Worm (Caenorhabditis elegans): Measurements from ENCODE around the gene srxa-8.

The srxa-8 gene

DNA sequence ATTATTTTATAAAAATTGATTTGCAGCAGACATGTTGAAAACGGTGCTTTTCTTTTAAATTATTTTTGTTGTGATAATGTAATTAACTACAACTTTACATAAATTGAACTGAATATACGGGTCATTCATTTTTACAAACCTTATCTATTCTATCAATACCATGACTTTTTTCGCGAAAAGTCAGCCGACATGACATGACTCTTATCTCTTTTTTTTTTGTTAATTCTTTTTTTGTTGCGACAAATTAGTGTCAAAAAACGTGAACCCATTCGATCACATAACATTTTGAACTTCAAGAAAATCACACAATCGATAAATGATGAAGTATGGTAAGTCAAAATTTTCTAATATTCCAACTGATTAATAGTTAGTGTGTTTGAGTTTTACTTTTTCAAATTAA lies 19.4 kb upstream of the srxa-8 start, which contains the start of gene sir-2.2:
TSS of gene sir-2.2 (plus strand) at position 34 of the 400 bp plus-strand sequence.
- TF ChIP-seq unc-130 (tag; optimal IDR thresholded peaks at IDR 0.05), result no peak
- no peak for TF ChIP-seq ces-1 (GFP tag; optimal IDR thresholded peaks at IDR 0.05)
- TF ChIP-seq sup-37 (GFP tag; optimal IDR thresholded peaks at IDR 0.05), result no peak
- TF ChIP-seq lin-14 (GFP tag; optimal IDR thresholded peaks at IDR 0.05), result peak; percentile 21
- no peak for TF ChIP-seq nhr-28 (tag; optimal IDR thresholded peaks at IDR 0.05)
- TF ChIP-seq hlh-4 (tag; optimal IDR thresholded peaks at IDR 0.05), result no peak
- no peak for TF ChIP-seq ztf-4 (tag; optimal IDR thresholded peaks at IDR 0.05)
- TF ChIP-seq ztf-11 (tag; optimal IDR thresholded peaks at IDR 0.05), result no peak
- TF ChIP-seq zip-4 (GFP tag; optimal IDR thresholded peaks at IDR 0.05), result no peak
- TF ChIP-seq fkh-8 (tag; optimal IDR thresholded peaks at IDR 0.05), result no peak
- no peak for TF ChIP-seq Y116A8C.19 (tag; optimal IDR thresholded peaks at IDR 0.05; ENCODE audit: borderline replicate concordance)
- no peak for TF ChIP-seq unc-30 (tag; optimal IDR thresholded peaks at IDR 0.05)
- no peak for TF ChIP-seq lsy-2 (tag; optimal IDR thresholded peaks at IDR 0.05)
- TF ChIP-seq pag-3 (tag; optimal IDR thresholded peaks at IDR 0.05; ENCODE audit: borderline replicate concordance, insufficient read depth), result no peak
- TF ChIP-seq dsc-1 (tag; optimal IDR thresholded peaks at IDR 0.05), result no peak
- no peak for TF ChIP-seq mep-1 (tag; optimal IDR thresholded peaks at IDR 0.05)
- TF ChIP-seq nhr-71 (tag; optimal IDR thresholded peaks at IDR 0.05), result peak; percentile 40
- no peak for TF ChIP-seq alr-1 (tag; optimal IDR thresholded peaks at IDR 0.05; ENCODE audit: borderline replicate concordance)
- TF ChIP-seq nhr-90 (tag; optimal IDR thresholded peaks at IDR 0.05; ENCODE audit: poor library complexity), result peak; percentile 32
- no peak for TF ChIP-seq nhr-84 (tag; optimal IDR thresholded peaks at IDR 0.05)
- no peak for TF ChIP-seq ceh-82 (tag; optimal IDR thresholded peaks at IDR 0.05)
- TF ChIP-seq fkh-4 (tag; optimal IDR thresholded peaks at IDR 0.05; ENCODE audit: borderline replicate concordance), result no peak
- no peak for TF ChIP-seq ama-1 (optimal IDR thresholded peaks at IDR 0.05)
- TF ChIP-seq nhr-12 (tag; optimal IDR thresholded peaks at IDR 0.05), result no peak
- TF ChIP-seq hpl-2 (GFP tag; optimal IDR thresholded peaks at IDR 0.05), result no peak
- TF ChIP-seq mab-9 (GFP tag; IDR thresholded peaks at IDR 0.05), result no peak
- TF ChIP-seq mdl-1 (tag; optimal IDR thresholded peaks at IDR 0.05), result no peak
- no peak for TF ChIP-seq C34B4.2 (tag; optimal IDR thresholded peaks at IDR 0.05)
- no peak for TF ChIP-seq snu-23 (GFP tag; optimal IDR thresholded peaks at IDR 0.05)
- no peak for TF ChIP-seq unc-62 (GFP tag; optimal IDR thresholded peaks at IDR 0.05)
- TF ChIP-seq blmp-1 (tag; optimal IDR thresholded peaks at IDR 0.05), result peak; percentile 9
- TF ChIP-seq egl-13 (tag; optimal IDR thresholded peaks at IDR 0.05), result no peak
- TF ChIP-seq nhr-85 (tag), result peak; percentile 58
- TF ChIP-seq swsn-7 (tag; optimal IDR thresholded peaks at IDR 0.05), result no peak
- no peak for TF ChIP-seq ceh-63 (GFP tag; optimal IDR thresholded peaks at IDR 0.05)
- no peak for TF ChIP-seq fkh-10 (GFP tag; optimal IDR thresholded peaks at IDR 0.05)
- no peak for TF ChIP-seq ceh-90 (tag; optimal IDR thresholded peaks at IDR 0.05)
- no peak for TF ChIP-seq lin-15B (tag; optimal IDR thresholded peaks at IDR 0.05)
- TF ChIP-seq nhr-11 (tag; optimal IDR thresholded peaks at IDR 0.05), result no peak
- no peak for TF ChIP-seq dpl-1 (GFP tag; optimal IDR thresholded peaks at IDR 0.05)
- peak; percentile 51 for TF ChIP-seq nhr-20 (tag; optimal IDR thresholded peaks at IDR 0.05)
- TF ChIP-seq elt-2 (tag; optimal IDR thresholded peaks at IDR 0.05), result peak; percentile 57
- no peak for TF ChIP-seq grh-1 (GFP tag; IDR thresholded peaks at IDR 0.05)
- peak in 1 of 2 experiments; percentile 28 for TF ChIP-seq lin-35 (GFP tag; optimal IDR thresholded peaks at IDR 0.05)
- no peak for TF ChIP-seq ets-5 (GFP tag; IDR thresholded peaks at IDR 0.05)
- TF ChIP-seq tlp-1 (tag; optimal IDR thresholded peaks at IDR 0.05), result no peak
